Fruit fly (Drosophila melanogaster): ENCODE measurements around the gene CRAT.

- TF ChIP-seq Gug (GFP tag; IDR thresholded peaks at IDR 0.05) (no peak), spab (GFP tag; optimal IDR thresholded peaks at IDR 0.05) (no peak), vri (GFP tag; optimal IDR thresholded peaks at IDR 0.05) (no peak), CG6808 (GFP tag; optimal IDR thresholded peaks at IDR 0.05) (no peak), CG16779 (tag; optimal IDR thresholded peaks at IDR 0.05) (no peak), Ets96B (tag; optimal IDR thresholded peaks at IDR 0.05) (no peak), fd59A (GFP tag; optimal IDR thresholded peaks at IDR 0.05) (no peak), CG6163 (GFP tag; IDR thresholded peaks at IDR 0.05) (no peak)
Measured at dm6 chr3R:6388414-6388830, 12.6 kb upstream of the CRAT start.

All from whole organism, prepupa.